Worm (Caenorhabditis elegans): ENCODE measurements around the gene nas-1.

DNA sequence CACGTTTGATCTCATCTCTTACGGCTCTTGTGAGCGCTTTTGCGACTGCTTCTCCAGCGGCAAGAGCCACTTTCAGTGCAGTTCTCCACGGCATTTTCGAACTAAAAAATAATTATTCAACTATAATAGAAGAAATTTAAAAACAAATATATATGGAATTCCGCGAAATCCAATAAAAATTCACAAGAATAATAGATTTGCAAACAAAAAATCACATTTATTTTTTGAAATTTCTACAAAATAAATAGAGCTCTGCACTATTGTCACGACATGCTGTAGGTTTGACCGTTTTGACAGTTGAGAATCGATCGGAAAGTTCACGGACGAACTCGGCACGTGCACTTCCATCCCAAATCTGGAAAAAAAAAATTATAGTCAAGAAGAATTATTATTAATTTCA is 30.0 kb downstream of the nas-1 start, which contains the start of gene F45G2.8:
- TF ChIP-seq scrt-1 (GFP tag; IDR thresholded peaks at IDR 0.05) (no peak), F13C5.2 (tag; optimal IDR thresholded peaks at IDR 0.05) (no peak), flt-1 (GFP tag; IDR thresholded peaks at IDR 0.05) (no peak), tbx-37 (GFP tag; conservative IDR thresholded peaks at IDR 0.05) (no peak), ama-1 (optimal IDR thresholded peaks at IDR 0.05) (no peak), aly-1 (tag; optimal IDR thresholded peaks at IDR 0.05) (no peak), sea-1 (GFP tag; conservative IDR thresholded peaks at IDR 0.05) (no peak), tbx-11 (GFP tag; IDR thresholded peaks at IDR 0.05) (no peak), hmg-4 (GFP tag; optimal IDR thresholded peaks at IDR 0.05) (no peak)
